Worm (Caenorhabditis elegans): ENCODE data around the gene zag-1.

DNA sequence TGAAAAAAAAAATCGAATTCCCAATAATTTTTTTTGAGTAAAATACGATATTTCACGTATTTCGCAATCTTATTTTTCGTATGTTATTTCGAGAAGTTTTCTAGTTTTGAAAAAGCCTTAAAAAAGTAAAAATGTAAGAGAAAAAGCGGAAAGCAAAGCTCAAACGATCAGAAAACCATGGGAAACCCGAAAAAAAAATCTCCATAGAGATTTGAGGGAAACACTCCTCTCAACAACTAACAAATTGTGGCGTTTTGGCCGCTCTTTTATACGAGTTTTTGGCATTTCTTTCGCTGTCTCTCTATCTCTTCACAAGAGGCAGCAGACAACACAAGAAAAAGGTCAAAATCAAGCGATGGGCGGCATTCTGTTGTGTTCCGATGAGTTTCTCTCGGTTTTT lies 18.8 kb downstream of the zag-1 start:
- TF ChIP-seq lsl-1 (GFP tag; optimal IDR thresholded peaks at IDR 0.05) (no peak), ccch-3 (GFP tag; optimal IDR thresholded peaks at IDR 0.05) (no peak), dpl-1 (GFP tag; optimal IDR thresholded peaks at IDR 0.05) (no peak), aptf-3 (GFP tag; IDR thresholded peaks at IDR 0.05) (no peak)

Data from whole organism, young adult.